Fruit fly (Drosophila melanogaster): Measurements from ENCODE around the gene CG9581.
"Not testable (repeated sequence)": the region's sequence is repeated elsewhere in the genome, so short reads cannot be mapped to it uniquely, and the experiment has no call there.

The CG9581 gene

dm6 chrX:20155947-20156346 lies 13.8 kb downstream of the CG9581 start:
- TF ChIP-seq CG33017 (tag; optimal IDR thresholded peaks at IDR 0.05): no peak
- TF ChIP-seq pad (GFP tag; optimal IDR thresholded peaks at IDR 0.05): no peak
- TF ChIP-seq CG1620 (GFP tag; optimal IDR thresholded peaks at IDR 0.05): no peak
- no peak for TF ChIP-seq CG5204 (GFP tag; optimal IDR thresholded peaks at IDR 0.05)
- TF ChIP-seq CG7101 (tag; optimal IDR thresholded peaks at IDR 0.05): no peak
- TF ChIP-seq tj (GFP tag; optimal IDR thresholded peaks at IDR 0.05): no peak
- TF ChIP-seq Clk (GFP tag; optimal IDR thresholded peaks at IDR 0.05): no peak
- TF ChIP-seq Crg-1 (GFP tag; optimal IDR thresholded peaks at IDR 0.05): no peak
- no peak for TF ChIP-seq ovo (GFP tag; optimal IDR thresholded peaks at IDR 0.05)
- no peak for TF ChIP-seq toe (GFP tag; optimal IDR thresholded peaks at IDR 0.05)
- TF ChIP-seq kay (GFP tag; ENCODE audit: borderline replicate concordance): no peak

dm6 chrX:20147693-20148174 lies 22.0 kb downstream of the CG9581 start, which contains the start of gene aspr:
Gene aspr, plus strand, starts transcription at chrX:20148124.
- TF ChIP-seq Crg-1 (GFP tag; optimal IDR thresholded peaks at IDR 0.05) (no peak), Mnt (GFP tag; optimal IDR thresholded peaks at IDR 0.05) (no peak), pad (GFP tag; optimal IDR thresholded peaks at IDR 0.05) (no peak), CG12768 (GFP tag; optimal IDR thresholded peaks at IDR 0.05) (no peak), kay (GFP tag; ENCODE audit: borderline replicate concordance) (no peak), bab1 (GFP tag; optimal IDR thresholded peaks at IDR 0.05) (no peak), cic (GFP tag; optimal IDR thresholded peaks at IDR 0.05) (no peak), CG11617 (GFP tag; optimal IDR thresholded peaks at IDR 0.05) (no peak), CG14711 (tag; optimal IDR thresholded peaks at IDR 0.05) (no peak), Clk (GFP tag; optimal IDR thresholded peaks at IDR 0.05) (no peak), cnc (optimal IDR thresholded peaks at IDR 0.05) (no peak), ovo (GFP tag; optimal IDR thresholded peaks at IDR 0.05) (no peak), tj (GFP tag; optimal IDR thresholded peaks at IDR 0.05) (no peak), toe (GFP tag; optimal IDR thresholded peaks at IDR 0.05) (no peak), CG5204 (GFP tag; optimal IDR thresholded peaks at IDR 0.05) (no peak), CG33017 (tag; optimal IDR thresholded peaks at IDR 0.05) (no peak), CG1620 (GFP tag; optimal IDR thresholded peaks at IDR 0.05) (no peak), CG7101 (tag; optimal IDR thresholded peaks at IDR 0.05) (no peak), Hr96 (GFP tag; optimal IDR thresholded peaks at IDR 0.05) (no peak), CG7045 (GFP tag; optimal IDR thresholded peaks at IDR 0.05) (no peak)

dm6 chrX:20143088-20143487 lies 26.7 kb downstream of the CG9581 start, which contains the start of gene Or19a:
Gene Or19a, minus strand, starts transcription at chrX:20143188.
- TF ChIP-seq Hr96, ovo, toe (GFP tag; optimal IDR thresholded peaks at IDR 0.05): not testable (repeated sequence)

dm6 chrX:20140710-20141109 lies 29.1 kb downstream of the CG9581 start, which contains the start of gene CG34332:
Gene CG34332, plus strand, starts transcription at chrX:20141010.
- TF ChIP-seq tj (GFP tag; optimal IDR thresholded peaks at IDR 0.05) (no peak), CG1620 (GFP tag; optimal IDR thresholded peaks at IDR 0.05) (no peak), cic (GFP tag; optimal IDR thresholded peaks at IDR 0.05) (no peak), Mnt (GFP tag; optimal IDR thresholded peaks at IDR 0.05) (no peak), toe (GFP tag; optimal IDR thresholded peaks at IDR 0.05) (no peak)

dm6 chrX:20139493-20139892 lies 30.3 kb downstream of the CG9581 start, which contains the start of gene CG42583:
Gene CG42583, plus strand, starts transcription at chrX:20139793.
- TF ChIP-seq CG7101 (tag; optimal IDR thresholded peaks at IDR 0.05) (no peak), cic (GFP tag; optimal IDR thresholded peaks at IDR 0.05) (no peak), toe (GFP tag; optimal IDR thresholded peaks at IDR 0.05) (no peak), Hr96 (GFP tag; optimal IDR thresholded peaks at IDR 0.05) (no peak)

dm6 chrX:20133432-20133831 lies 36.3 kb downstream of the CG9581 start, which contains the start of gene CG15322:
Gene CG15322, plus strand, starts transcription at chrX:20133579.
- no peak for TF ChIP-seq CG33017 (tag; optimal IDR thresholded peaks at IDR 0.05)
- no peak for TF ChIP-seq CG7101 (tag; optimal IDR thresholded peaks at IDR 0.05)
- TF ChIP-seq cic (GFP tag; optimal IDR thresholded peaks at IDR 0.05): no peak
- TF ChIP-seq Crg-1 (GFP tag; optimal IDR thresholded peaks at IDR 0.05): no peak
- TF ChIP-seq CG11617 (GFP tag; optimal IDR thresholded peaks at IDR 0.05): no peak
- no peak for TF ChIP-seq toe (GFP tag; optimal IDR thresholded peaks at IDR 0.05)
- no peak for TF ChIP-seq ovo (GFP tag; optimal IDR thresholded peaks at IDR 0.05)
- TF ChIP-seq CG12768 (GFP tag; optimal IDR thresholded peaks at IDR 0.05): no peak
- no peak for TF ChIP-seq cnc (optimal IDR thresholded peaks at IDR 0.05)
- no peak for TF ChIP-seq kay (GFP tag; ENCODE audit: borderline replicate concordance)
- TF ChIP-seq tj (GFP tag; optimal IDR thresholded peaks at IDR 0.05): no peak
- TF ChIP-seq CG5204 (GFP tag; optimal IDR thresholded peaks at IDR 0.05): no peak
- TF ChIP-seq Mnt (GFP tag; optimal IDR thresholded peaks at IDR 0.05): no peak
- TF ChIP-seq bab1 (GFP tag; optimal IDR thresholded peaks at IDR 0.05): no peak

- TF ChIP-seq CG1620 (GFP tag; optimal IDR thresholded peaks at IDR 0.05) (no peak), CG7045 (GFP tag; optimal IDR thresholded peaks at IDR 0.05) (no peak), toe (GFP tag; optimal IDR thresholded peaks at IDR 0.05) (no peak), CG5204 (GFP tag; optimal IDR thresholded peaks at IDR 0.05) (no peak), cnc (optimal IDR thresholded peaks at IDR 0.05) (no peak), bab1 (GFP tag; optimal IDR thresholded peaks at IDR 0.05) (no peak), Clk (GFP tag; optimal IDR thresholded peaks at IDR 0.05) (no peak), kay (GFP tag; ENCODE audit: borderline replicate concordance) (no peak), tj (GFP tag; optimal IDR thresholded peaks at IDR 0.05) (no peak), CG14711 (tag; optimal IDR thresholded peaks at IDR 0.05) (no peak), Mnt (GFP tag; optimal IDR thresholded peaks at IDR 0.05) (no peak), ovo (GFP tag; optimal IDR thresholded peaks at IDR 0.05) (no peak), CG12768 (GFP tag; optimal IDR thresholded peaks at IDR 0.05) (no peak), Crg-1 (GFP tag; optimal IDR thresholded peaks at IDR 0.05) (no peak), Hr96 (GFP tag; optimal IDR thresholded peaks at IDR 0.05) (no peak), CG33017 (tag; optimal IDR thresholded peaks at IDR 0.05) (no peak), CG11617 (GFP tag; optimal IDR thresholded peaks at IDR 0.05) (no peak), pad (GFP tag; optimal IDR thresholded peaks at IDR 0.05) (no peak)
These were observed 39.3 kb downstream of the CG9581 start for dm6 chrX:20130486-20130885.
